Worm (Caenorhabditis elegans): Measurements from ENCODE around the gene thn-4.

ce11 chrV:16821270-16821737, 50.0 kb downstream of the thn-4 start, which contains the start of gene T20B3.14:
- TF ChIP-seq nhr-11 (tag; optimal IDR thresholded peaks at IDR 0.05) (no peak), peb-1 (tag; optimal IDR thresholded peaks at IDR 0.05) (no peak), mdl-1 (tag; optimal IDR thresholded peaks at IDR 0.05) (no peak), gmeb-1 (tag; optimal IDR thresholded peaks at IDR 0.05) (no peak), unc-62 (GFP tag; optimal IDR thresholded peaks at IDR 0.05) (no peak), blmp-1 (tag; optimal IDR thresholded peaks at IDR 0.05; ENCODE audit: insufficient read depth) (no peak), aly-2 (tag; optimal IDR thresholded peaks at IDR 0.05) (no peak), sem-4 (tag; optimal IDR thresholded peaks at IDR 0.05) (no peak), lin-11 (tag; optimal IDR thresholded peaks at IDR 0.05) (no peak), elt-1 (tag; optimal IDR thresholded peaks at IDR 0.05) (no peak)
